Fruit fly (Drosophila melanogaster): ENCODE measurements around the gene Lsm12a.

dm6 chrX:12034713-12035112 is 16.3 kb downstream of the Lsm12a start:
- no peak for TF ChIP-seq Met (GFP tag; optimal IDR thresholded peaks at IDR 0.05)
- no peak for TF ChIP-seq ss (GFP tag; optimal IDR thresholded peaks at IDR 0.05)
- TF ChIP-seq dac (GFP tag; optimal IDR thresholded peaks at IDR 0.05) = no peak
